Fruit fly (Drosophila melanogaster): Measurements from ENCODE around the gene CG15533.

Gene CG15533

DNA sequence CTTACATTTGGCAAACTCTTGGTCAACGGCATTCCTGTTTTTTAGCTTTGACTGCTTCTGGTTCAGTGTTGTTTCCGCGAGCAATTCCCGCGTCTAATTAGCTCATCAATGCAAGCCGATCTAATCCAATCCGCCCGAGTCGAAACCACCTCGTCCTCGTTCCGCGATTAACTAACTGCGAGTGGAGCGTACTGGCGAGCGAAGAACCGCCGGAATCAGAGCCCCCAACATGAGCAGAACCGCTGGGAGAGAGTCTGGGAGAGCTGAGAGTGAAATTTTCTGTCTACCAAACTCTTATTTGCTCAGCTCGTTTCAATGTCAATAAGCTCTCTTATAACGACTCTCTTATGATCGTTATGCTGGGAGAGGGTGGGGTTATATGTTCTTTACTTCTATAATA, 21.6 kb downstream of the CG15533 start (continued):
- peak; percentile 70; the same call in 1 of the 2 replicates for TF ChIP-seq ham (GFP tag; IDR thresholded peaks at IDR 0.05)
- TF ChIP-seq CG13775 (GFP tag; optimal IDR thresholded peaks at IDR 0.05), result peak; percentile 59
- peak; percentile 68 for TF ChIP-seq Hey (tag; optimal IDR thresholded peaks at IDR 0.05)
- TF ChIP-seq BEAF-32 (GFP tag; optimal IDR thresholded peaks at IDR 0.05), result no peak
- TF ChIP-seq ro (GFP tag; IDR thresholded peaks at IDR 0.05), result peak; percentile 31; the same call in 1 of the 2 replicates
- TF ChIP-seq CG3838 (GFP tag; optimal IDR thresholded peaks at IDR 0.05), result peak; percentile 80
- no peak for TF ChIP-seq Sin3A (optimal IDR thresholded peaks at IDR 0.05)
- TF ChIP-seq nerfin-1 (tag; optimal IDR thresholded peaks at IDR 0.05), result peak; percentile 47
- peak; percentile 80; the same call in 1 of the 2 replicates for TF ChIP-seq Rfx (GFP tag; IDR thresholded peaks at IDR 0.05)
- TF ChIP-seq Bgb (GFP tag; IDR thresholded peaks at IDR 0.05; ENCODE audit: partially characterized antibody), result no peak; the same call in 1 of the 2 replicates
- peak; percentile 88 for TF ChIP-seq sim (GFP tag; IDR thresholded peaks at IDR 0.05)
- TF ChIP-seq Dip2 (GFP tag; IDR thresholded peaks at IDR 0.05), result no peak
- peak; percentile 11 for TF ChIP-seq grau (tag; optimal IDR thresholded peaks at IDR 0.05)
- no peak for TF ChIP-seq Optix (GFP tag; IDR thresholded peaks at IDR 0.05)
- peak; percentile 54 to 74 for TF ChIP-seq chif (GFP tag; optimal IDR thresholded peaks at IDR 0.05)
- TF ChIP-seq CoRest (tag; optimal IDR thresholded peaks at IDR 0.05), result no peak
- peak; percentile 40 for TF ChIP-seq Hand (GFP tag; optimal IDR thresholded peaks at IDR 0.05)
- TF ChIP-seq NfI (GFP tag; optimal IDR thresholded peaks at IDR 0.05), result peak; percentile 47
- TF ChIP-seq CG14710 (tag; optimal IDR thresholded peaks at IDR 0.05), result no peak
- TF ChIP-seq CG32767 (GFP tag; IDR thresholded peaks at IDR 0.05), result peak; percentile 77
- TF ChIP-seq HmgZ (tag; optimal IDR thresholded peaks at IDR 0.05), result peak; percentile 71
- TF ChIP-seq Awh (GFP tag; IDR thresholded peaks at IDR 0.05), result peak; percentile 96
- no peak; the same call in 1 of the 2 replicates for TF ChIP-seq Xrp1 (GFP tag; IDR thresholded peaks at IDR 0.05)
- peak; percentile 89 for TF ChIP-seq CG6813 (GFP tag; optimal IDR thresholded peaks at IDR 0.05)
- peak; percentile 90 for TF ChIP-seq CG33213 (GFP tag; optimal IDR thresholded peaks at IDR 0.05)
- TF ChIP-seq CG13894 (tag; optimal IDR thresholded peaks at IDR 0.05), result peak; percentile 38
- TF ChIP-seq CG6689 (GFP tag; IDR thresholded peaks at IDR 0.05), result no peak; the same call in none of the 2 replicates
- TF ChIP-seq CG10209 (GFP tag; optimal IDR thresholded peaks at IDR 0.05), result peak; percentile 84
- peak; percentile 70 for TF ChIP-seq CG17328 (GFP tag; IDR thresholded peaks at IDR 0.05)
- peak; percentile 25; the same call in 1 of the 3 replicates for TF ChIP-seq row (GFP tag; IDR thresholded peaks at IDR 0.05)
- peak; percentile 36 for TF ChIP-seq CG7928 (GFP tag; optimal IDR thresholded peaks at IDR 0.05)
- TF ChIP-seq Kr (GFP tag; optimal IDR thresholded peaks at IDR 0.05), result no peak
- no peak for TF ChIP-seq aop (GFP tag; IDR thresholded peaks at IDR 0.05)
- TF ChIP-seq H2.0 (GFP tag; IDR thresholded peaks at IDR 0.05), result peak; percentile 39; the same call in 1 of the 2 replicates
- TF ChIP-seq sima (GFP tag; optimal IDR thresholded peaks at IDR 0.05), result no peak
- TF ChIP-seq sisA (GFP tag; IDR thresholded peaks at IDR 0.05), result peak; percentile 23
- TF ChIP-seq Ets97D (GFP tag; optimal IDR thresholded peaks at IDR 0.05), result peak; percentile 41
- TF ChIP-seq Mes4 (GFP tag; optimal IDR thresholded peaks at IDR 0.05), result peak; percentile 79
- no peak for TF ChIP-seq klu (GFP tag; IDR thresholded peaks at IDR 0.05)
- peak; percentile 20 for TF ChIP-seq CG16815 (GFP tag; optimal IDR thresholded peaks at IDR 0.05)
- TF ChIP-seq ems (GFP tag; optimal IDR thresholded peaks at IDR 0.05), result peak; percentile 75
- TF ChIP-seq btn (GFP tag; optimal IDR thresholded peaks at IDR 0.05), result peak; percentile 74
- TF ChIP-seq bowl (GFP tag; IDR thresholded peaks at IDR 0.05), result no peak
- peak; percentile 85 for TF ChIP-seq PHDP (tag; optimal IDR thresholded peaks at IDR 0.05)
- TF ChIP-seq D19A (tag; optimal IDR thresholded peaks at IDR 0.05), result no peak
- TF ChIP-seq Antp (GFP tag; optimal IDR thresholded peaks at IDR 0.05), result peak; percentile 72
- peak; percentile 67; the same call in 1 of the 2 replicates for TF ChIP-seq MBD-R2 (GFP tag; IDR thresholded peaks at IDR 0.05)
- peak; percentile 81 for TF ChIP-seq CG8089 (GFP tag; optimal IDR thresholded peaks at IDR 0.05)
- no peak for TF ChIP-seq CG14860 (GFP tag; IDR thresholded peaks at IDR 0.05; ENCODE audit: partially characterized antibody)
- peak; percentile 89 for TF ChIP-seq CG2875 (GFP tag; optimal IDR thresholded peaks at IDR 0.05)
- TF ChIP-seq CG4404 (GFP tag; IDR thresholded peaks at IDR 0.05), result no peak

Measured in whole organism, embryonic.